Fruit fly (Drosophila melanogaster): ENCODE data around the gene Smyd4-2.

The Smyd4-2 gene

dm6 chr3L:12408513-12409320, 7.0 kb upstream of the Smyd4-2 start (continued):
- no peak for TF ChIP-seq sima (GFP tag; optimal IDR thresholded peaks at IDR 0.05)
- peak; percentile 7; the same call in 1 of the 2 replicates for TF ChIP-seq inv (GFP tag; IDR thresholded peaks at IDR 0.05; ENCODE audit: partially characterized antibody)
- TF ChIP-seq Trl (optimal IDR thresholded peaks at IDR 0.05), result peak; percentile 49 to 69
- peak; percentile 5 for TF ChIP-seq Trl (GFP tag; optimal IDR thresholded peaks at IDR 0.05)
- no peak for TF ChIP-seq unpg (GFP tag; optimal IDR thresholded peaks at IDR 0.05)
- TF ChIP-seq sqz (GFP tag; optimal IDR thresholded peaks at IDR 0.05), result no peak
- TF ChIP-seq CG11456 (GFP tag; IDR thresholded peaks at IDR 0.05), result peak; percentile 66
- no peak for TF ChIP-seq cg (GFP tag; optimal IDR thresholded peaks at IDR 0.05)
- no peak for TF ChIP-seq wor (GFP tag; IDR thresholded peaks at IDR 0.05)
- TF ChIP-seq org-1 (GFP tag; optimal IDR thresholded peaks at IDR 0.05), result no peak
- TF ChIP-seq Nf-YC (tag; optimal IDR thresholded peaks at IDR 0.05), result peak; percentile 59
- no peak for TF ChIP-seq nmo (GFP tag; optimal IDR thresholded peaks at IDR 0.05)
- TF ChIP-seq kni (GFP tag; optimal IDR thresholded peaks at IDR 0.05), result no peak
- peak; percentile 32 for TF ChIP-seq mam (GFP tag; optimal IDR thresholded peaks at IDR 0.05)
- no peak for TF ChIP-seq Bdp1 (GFP tag; optimal IDR thresholded peaks at IDR 0.05)
- peak; percentile 69; the same call in 2 of the 3 replicates for TF ChIP-seq otp (GFP tag; IDR thresholded peaks at IDR 0.05)
- TF ChIP-seq Eip74EF (GFP tag; optimal IDR thresholded peaks at IDR 0.05), result peak in 1 of 2 experiments; percentile 36
- no peak for TF ChIP-seq gt (GFP tag; IDR thresholded peaks at IDR 0.05)
- TF ChIP-seq h (optimal IDR thresholded peaks at IDR 0.05), result no peak
- TF ChIP-seq CG4328 (GFP tag; optimal IDR thresholded peaks at IDR 0.05), result peak; percentile 38
- peak; percentile 67; the same call in 1 of the 2 replicates for TF ChIP-seq tna (GFP tag; IDR thresholded peaks at IDR 0.05; ENCODE audit: partially characterized antibody)
- TF ChIP-seq trem (tag; optimal IDR thresholded peaks at IDR 0.05), result no peak
- no peak for TF ChIP-seq pita (GFP tag; optimal IDR thresholded peaks at IDR 0.05)
- TF ChIP-seq CG13624 (GFP tag; optimal IDR thresholded peaks at IDR 0.05), result peak; percentile 30
- no peak for TF ChIP-seq oc (tag; optimal IDR thresholded peaks at IDR 0.05)
- 0 out of 2 replicates have a peak, but pooled peaks have one; percentile 7 for TF ChIP-seq CG43689 (GFP tag; IDR thresholded peaks at IDR 0.05)
- no peak for TF ChIP-seq emc (GFP tag; optimal IDR thresholded peaks at IDR 0.05)
- no peak for TF ChIP-seq sisA (GFP tag; IDR thresholded peaks at IDR 0.05)
- no peak for TF ChIP-seq disco-r (GFP tag; optimal IDR thresholded peaks at IDR 0.05)
- no peak for TF ChIP-seq Max (GFP tag; optimal IDR thresholded peaks at IDR 0.05)
- TF ChIP-seq sob (GFP tag; IDR thresholded peaks at IDR 0.05), result 0 out of 2 replicates have a peak, but pooled peaks have one; percentile 7
- TF ChIP-seq Dip2 (GFP tag; IDR thresholded peaks at IDR 0.05), result no peak
- no peak for TF ChIP-seq CG16779 (GFP tag; IDR thresholded peaks at IDR 0.05)
- TF ChIP-seq chinmo (GFP tag; IDR thresholded peaks at IDR 0.05; ENCODE audit: partially characterized antibody), result peak; percentile 96; the same call in 3 of the 4 replicates
- no peak for TF ChIP-seq CG3065 (GFP tag; optimal IDR thresholded peaks at IDR 0.05)
- TF ChIP-seq stwl (tag; optimal IDR thresholded peaks at IDR 0.05), result no peak
- TF ChIP-seq crc (GFP tag; optimal IDR thresholded peaks at IDR 0.05), result peak; percentile 30
- no peak for TF ChIP-seq dpn (GFP tag; optimal IDR thresholded peaks at IDR 0.05)
- no peak for TF ChIP-seq NC2α (GFP tag; optimal IDR thresholded peaks at IDR 0.05)
- no peak for TF ChIP-seq HmgD (GFP tag; optimal IDR thresholded peaks at IDR 0.05)
- no peak for TF ChIP-seq pzg (GFP tag; optimal IDR thresholded peaks at IDR 0.05)
- no peak for TF ChIP-seq CG12104 (GFP tag; optimal IDR thresholded peaks at IDR 0.05)
- TF ChIP-seq mirr (GFP tag; optimal IDR thresholded peaks at IDR 0.05), result peak; percentile 91
- TF ChIP-seq CG15011 (GFP tag; optimal IDR thresholded peaks at IDR 0.05), result no peak
- no peak for TF ChIP-seq CG8944 (GFP tag; optimal IDR thresholded peaks at IDR 0.05)
- TF ChIP-seq Fer3 (tag; optimal IDR thresholded peaks at IDR 0.05), result peak; percentile 23
- no peak for TF ChIP-seq Lhr (GFP tag; optimal IDR thresholded peaks at IDR 0.05)
- peak; percentile 82 for TF ChIP-seq rib (GFP tag; IDR thresholded peaks at IDR 0.05)
- no peak for TF ChIP-seq CG1233 (GFP tag; optimal IDR thresholded peaks at IDR 0.05)
- no peak for TF ChIP-seq Dp (GFP tag; optimal IDR thresholded peaks at IDR 0.05)
